Fruit fly (Drosophila melanogaster): Measurements from ENCODE around the gene CG1265.

Gene CG1265

dm6 chr3L:4232724-4233367 lies 21.7 kb upstream of the CG1265 start:
- TF ChIP-seq Vsx2 (GFP tag; optimal IDR thresholded peaks at IDR 0.05; ENCODE audit: partially characterized antibody) (no peak), ey (GFP tag; optimal IDR thresholded peaks at IDR 0.05) (peak; percentile 15), h (GFP tag; optimal IDR thresholded peaks at IDR 0.05) (peak; percentile 43), fru (GFP tag; optimal IDR thresholded peaks at IDR 0.05) (peak; percentile 23)

- no peak for TF ChIP-seq jim (GFP tag; optimal IDR thresholded peaks at IDR 0.05)
- peak; percentile 64 for TF ChIP-seq N (GFP tag; optimal IDR thresholded peaks at IDR 0.05)
- no peak for TF ChIP-seq h (GFP tag; optimal IDR thresholded peaks at IDR 0.05)
- TF ChIP-seq sv (GFP tag; optimal IDR thresholded peaks at IDR 0.05): no peak
- no peak for TF ChIP-seq CrebA (GFP tag; optimal IDR thresholded peaks at IDR 0.05; ENCODE audit: borderline replicate concordance)
- no peak for TF ChIP-seq Abd-B (GFP tag; optimal IDR thresholded peaks at IDR 0.05)
- peak; percentile 38 for TF ChIP-seq Dif (GFP tag; optimal IDR thresholded peaks at IDR 0.05; ENCODE audit: partially characterized antibody)
- TF ChIP-seq dl (GFP tag; optimal IDR thresholded peaks at IDR 0.05; ENCODE audit: insufficient read depth in 1 of 2, partially characterized antibody in 2 of 2): peak in 1 of 2 experiments; percentile 21
- TF ChIP-seq br (GFP tag; optimal IDR thresholded peaks at IDR 0.05): no peak
- no peak for TF ChIP-seq Rel (GFP tag; optimal IDR thresholded peaks at IDR 0.05)
- peak; percentile 2 for TF ChIP-seq Rel (tag; optimal IDR thresholded peaks at IDR 0.05)
- peak; percentile 11 for TF ChIP-seq Vsx2 (GFP tag; optimal IDR thresholded peaks at IDR 0.05; ENCODE audit: partially characterized antibody)
- TF ChIP-seq psq (GFP tag; optimal IDR thresholded peaks at IDR 0.05): no peak
Observed at dm6 chr3L:4233603-4234277, 20.8 kb upstream of the CG1265 start.

- TF ChIP-seq psq (GFP tag; optimal IDR thresholded peaks at IDR 0.05) (no peak), CG9705 (GFP tag; optimal IDR thresholded peaks at IDR 0.05) (no peak), foxo (GFP tag; optimal IDR thresholded peaks at IDR 0.05) (no peak), Abd-B (GFP tag; optimal IDR thresholded peaks at IDR 0.05) (no peak), pan (optimal IDR thresholded peaks at IDR 0.05) (no peak), lola (GFP tag; optimal IDR thresholded peaks at IDR 0.05) (no peak), ey (GFP tag; optimal IDR thresholded peaks at IDR 0.05) (no peak), Vsx2 (GFP tag; optimal IDR thresholded peaks at IDR 0.05; ENCODE audit: partially characterized antibody) (no peak), Hr83 (GFP tag; optimal IDR thresholded peaks at IDR 0.05; ENCODE audit: poor library complexity, severe bottlenecking) (no peak), dmrt93B (GFP tag; optimal IDR thresholded peaks at IDR 0.05) (no peak), CG32264 (GFP tag; optimal IDR thresholded peaks at IDR 0.05) (no peak), GATAd (GFP tag; optimal IDR thresholded peaks at IDR 0.05) (no peak), N (GFP tag; optimal IDR thresholded peaks at IDR 0.05) (no peak), brk (GFP tag; optimal IDR thresholded peaks at IDR 0.05) (no peak), Rel (GFP tag; optimal IDR thresholded peaks at IDR 0.05) (no peak), Rel (tag; optimal IDR thresholded peaks at IDR 0.05) (no peak), usp (GFP tag; optimal IDR thresholded peaks at IDR 0.05) (no peak), Sp1 (GFP tag; optimal IDR thresholded peaks at IDR 0.05) (no peak), CrebA (GFP tag; optimal IDR thresholded peaks at IDR 0.05; ENCODE audit: borderline replicate concordance) (no peak), HLH106 (tag; optimal IDR thresholded peaks at IDR 0.05) (no peak), fru (GFP tag; optimal IDR thresholded peaks at IDR 0.05) (no peak)
Observed at dm6 chr3L:4236097-4236572, 18.4 kb upstream of the CG1265 start, which contains the start of gene ImpL2. TSS of gene ImpL2 (minus strand) at chr3L:4236147.

dm6 chr3L:4238195-4238594 lies 16.4 kb upstream of the CG1265 start:
- no peak for TF ChIP-seq Rel (GFP tag; optimal IDR thresholded peaks at IDR 0.05)
- no peak for TF ChIP-seq Rel (tag; optimal IDR thresholded peaks at IDR 0.05)
- no peak for TF ChIP-seq GATAd (GFP tag; optimal IDR thresholded peaks at IDR 0.05)
- TF ChIP-seq dl (GFP tag; optimal IDR thresholded peaks at IDR 0.05; ENCODE audit: insufficient read depth in 1 of 2, partially characterized antibody in 2 of 2): no peak
- TF ChIP-seq fru (GFP tag; optimal IDR thresholded peaks at IDR 0.05): no peak
- no peak for TF ChIP-seq Vsx2 (GFP tag; optimal IDR thresholded peaks at IDR 0.05; ENCODE audit: partially characterized antibody)
- no peak for TF ChIP-seq CG9705 (GFP tag; optimal IDR thresholded peaks at IDR 0.05)
- no peak for TF ChIP-seq Myc (optimal IDR thresholded peaks at IDR 0.05)
- TF ChIP-seq Dfd (GFP tag; optimal IDR thresholded peaks at IDR 0.05): no peak
- TF ChIP-seq foxo (GFP tag; optimal IDR thresholded peaks at IDR 0.05): no peak
- TF ChIP-seq h (GFP tag; optimal IDR thresholded peaks at IDR 0.05): no peak
- TF ChIP-seq CG32264 (GFP tag; optimal IDR thresholded peaks at IDR 0.05): no peak
- no peak for TF ChIP-seq psq (GFP tag; optimal IDR thresholded peaks at IDR 0.05)
- no peak for TF ChIP-seq N (GFP tag; optimal IDR thresholded peaks at IDR 0.05)

Measured in whole organism, wandering third instar larva.